Worm (Caenorhabditis elegans) whole organism, L1 larva: ENCODE results near the gene jud-4.

Source experiments
- C16A3.4 ChIP-seq: fragments of 150-350 bp; optimal IDR thresholded peaks from 2 replicates; lab custom pipeline; 2014; ENCODE audit warnings: missing biosample characterization, missing genetic modification characterization
- C34B4.2 ChIP-seq: sonication (generic microtip); optimal IDR thresholded peaks from 2 replicates; lab custom pipeline; 2017; ENCODE audit warnings: mild to moderate bottlenecking, missing genetic modification characterization, missing compliant biosample characterization
- F16B12.6 ChIP-seq: fragments of 150-350 bp; optimal IDR thresholded peaks from 2 replicates; lab custom pipeline; 2014; ENCODE audit warnings: missing biosample characterization, missing genetic modification characterization
- Y116A8C.19 ChIP-seq: sonication (generic microtip); optimal IDR thresholded peaks from 2 replicates; lab custom pipeline; 2016; ENCODE audit warnings: missing compliant biosample characterization, missing genetic modification characterization, borderline replicate concordance
- aha-1 ChIP-seq: fragments of 150-350 bp; optimal IDR thresholded peaks from 2 replicates; lab custom pipeline; 2014; ENCODE audit warnings: missing biosample characterization, missing genetic modification characterization
- alr-1 ChIP-seq: fragments of 200-800 bp; sonication (Bioruptor generic); optimal IDR thresholded peaks from 2 replicates; lab custom pipeline; 2018; ENCODE audit warnings: borderline replicate concordance, mild to moderate bottlenecking, missing genetic modification characterization, missing compliant biosample characterization
- aly-2 ChIP-seq: fragments of 150-350 bp; optimal IDR thresholded peaks from 2 replicates; lab custom pipeline; 2014; ENCODE audit warnings: missing biosample characterization, missing genetic modification characterization
- ama-1 ChIP-seq: fragments of 150-350 bp; optimal IDR thresholded peaks from 2 replicates; lab custom pipeline; 2014
- ceh-63 ChIP-seq: fragments of 200-800 bp; sonication (Bioruptor generic); optimal IDR thresholded peaks from 2 replicates; lab custom pipeline; 2018; ENCODE audit warnings: mild to moderate bottlenecking, missing genetic modification characterization, missing compliant biosample characterization
- ceh-8 ChIP-seq: fragments of 200-800 bp; sonication (Bioruptor generic); optimal IDR thresholded peaks from 2 replicates; lab custom pipeline; 2018; ENCODE audit warnings: mild to moderate bottlenecking, missing genetic modification characterization, moderate library complexity, missing compliant biosample characterization
- ceh-82 ChIP-seq, 3 experiments: fragments of 150-350 bp in 1 of 3; sonication (generic microtip) in 2 of 3; optimal IDR thresholded peaks; 2 replicates each; lab custom pipeline; 2014 to 2017; ENCODE audit warnings: missing biosample characterization in 3 of 3, missing genetic modification characterization in 3 of 3
- ces-1 ChIP-seq: fragments of 150-350 bp; optimal IDR thresholded peaks from 2 replicates; lab custom pipeline; 2014; ENCODE audit warnings: missing biosample characterization, missing genetic modification reagents, missing genetic modification characterization
- dpl-1 ChIP-seq, 3 experiments: fragments of 150-350 bp in 2 of 3; sonication (generic microtip) in 1 of 3; optimal IDR thresholded peaks; 2 replicates each; lab custom pipeline; 2014 to 2017; ENCODE audit warnings: missing biosample characterization in 3 of 3, missing genetic modification characterization in 3 of 3, missing genetic modification reagents in 3 of 3
- efl-1 ChIP-seq, 4 experiments: fragments of 150-350 bp; optimal IDR thresholded peaks in 3 of 4; peaks in 1 of 4; 1 replicate in 1 of 4; 2 replicates in 3 of 4; lab custom pipeline; 2014; ENCODE audit warnings: missing biosample characterization in 2 of 4, missing genetic modification characterization in 2 of 4, missing genetic modification reagents in 2 of 4
- efl-3 ChIP-seq: fragments of 200-800 bp; sonication (Bioruptor generic); optimal IDR thresholded peaks from 2 replicates; lab custom pipeline; 2018; ENCODE audit warnings: mild to moderate bottlenecking, missing genetic modification characterization, missing compliant biosample characterization
- egl-13 ChIP-seq: sonication (generic microtip); optimal IDR thresholded peaks from 2 replicates; lab custom pipeline; 2016; ENCODE audit warnings: missing genotype, missing genetic modification reagents, missing genetic modification characterization, missing compliant biosample characterization
- ets-5 ChIP-seq: fragments of 200-800 bp; sonication (Bioruptor generic); IDR thresholded peaks from 2 replicates; pipeline ENCODE4 v1.3.6; 2022; ENCODE audit warnings: missing genetic modification characterization, missing compliant biosample characterization
- fos-1 ChIP-seq: fragments of 150-350 bp; optimal IDR thresholded peaks from 2 replicates; lab custom pipeline; 2014; ENCODE audit warnings: missing biosample characterization, missing genetic modification characterization
- grh-1 ChIP-seq: fragments of 200-800 bp; sonication (Bioruptor generic); IDR thresholded peaks from 2 replicates; pipeline ENCODE4 v1.3.6; 2022; ENCODE audit warnings: missing genetic modification reagents, missing genetic modification characterization, missing compliant biosample characterization
- hlh-4 ChIP-seq: sonication (generic microtip); optimal IDR thresholded peaks from 2 replicates; lab custom pipeline; 2016; ENCODE audit warnings: mild to moderate bottlenecking, missing genetic modification characterization, missing compliant biosample characterization
- hpl-2 ChIP-seq: fragments of 150-350 bp; optimal IDR thresholded peaks from 2 replicates; lab custom pipeline; 2014; ENCODE audit warnings: missing biosample characterization, missing genetic modification reagents, missing genetic modification characterization
- irx-1 ChIP-seq: sonication (generic microtip); optimal IDR thresholded peaks from 2 replicates; lab custom pipeline; 2016; ENCODE audit warnings: missing genetic modification characterization, missing compliant biosample characterization
- isw-1 ChIP-seq: fragments of 200-800 bp; sonication (Bioruptor generic); IDR thresholded peaks from 2 replicates; pipeline ENCODE4 v1.3.6; 2022; ENCODE audit warnings: missing genetic modification characterization, missing compliant biosample characterization
- lin-13 ChIP-seq: fragments of 150-350 bp; optimal IDR thresholded peaks from 2 replicates; lab custom pipeline; 2014; ENCODE audit warnings: missing biosample characterization, missing genetic modification reagents, missing genetic modification characterization
- lin-14 ChIP-seq: fragments of 200-800 bp; sonication (Bioruptor generic); optimal IDR thresholded peaks from 2 replicates; lab custom pipeline; 2018; ENCODE audit warnings: mild to moderate bottlenecking, missing genetic modification characterization, moderate library complexity, missing compliant biosample characterization
- lin-35 ChIP-seq, 2 experiments: fragments of 150-350 bp; optimal IDR thresholded peaks; 2 replicates each; lab custom pipeline; 2014; ENCODE audit warnings: missing biosample characterization in 2 of 2, missing genetic modification characterization in 2 of 2, missing genetic modification reagents in 2 of 2
- lin-39 ChIP-seq: fragments of 150-350 bp; optimal IDR thresholded peaks from 2 replicates; lab custom pipeline; 2014; ENCODE audit warnings: missing biosample characterization, missing genetic modification reagents, missing genetic modification characterization
- lir-3 ChIP-seq: sonication (generic microtip); optimal IDR thresholded peaks from 2 replicates; lab custom pipeline; 2016; ENCODE audit warnings: mild to moderate bottlenecking, missing genetic modification characterization, moderate library complexity, missing compliant biosample characterization; ENCODE audit not compliant: poor library complexity
- lsy-2 ChIP-seq, 2 experiments: fragments of 150-350 bp; optimal IDR thresholded peaks; 2 replicates each; lab custom pipeline; 2014; ENCODE audit warnings: missing biosample characterization in 2 of 2, missing genetic modification characterization in 2 of 2
- mdl-1 ChIP-seq, 2 experiments: fragments of 150-350 bp; optimal IDR thresholded peaks; 2 replicates each; lab custom pipeline; 2014 to 2017; ENCODE audit warnings: missing biosample characterization in 2 of 2, missing genetic modification characterization in 2 of 2, inconsistent platforms in 1 of 2
- mep-1 ChIP-seq: fragments of 150-350 bp; optimal IDR thresholded peaks from 2 replicates; lab custom pipeline; 2014; ENCODE audit warnings: missing biosample characterization, missing genetic modification characterization
- nhr-11 ChIP-seq: fragments of 150-350 bp; optimal IDR thresholded peaks from 2 replicates; lab custom pipeline; 2014; ENCODE audit warnings: missing biosample characterization, missing genetic modification characterization
- nhr-12 ChIP-seq: sonication (generic microtip); optimal IDR thresholded peaks from 2 replicates; lab custom pipeline; 2017; ENCODE audit warnings: missing biosample characterization, missing genetic modification characterization
- nhr-237 ChIP-seq: fragments of 150-350 bp; optimal IDR thresholded peaks from 2 replicates; lab custom pipeline; 2014; ENCODE audit warnings: missing biosample characterization, missing genetic modification characterization
- nhr-28 ChIP-seq: fragments of 150-350 bp; optimal IDR thresholded peaks from 2 replicates; lab custom pipeline; 2014; ENCODE audit warnings: missing biosample characterization, missing genetic modification characterization
- nhr-47 ChIP-seq: sonication (generic microtip); optimal IDR thresholded peaks from 2 replicates; lab custom pipeline; 2016; ENCODE audit warnings: mild to moderate bottlenecking, missing genetic modification characterization, moderate library complexity, missing compliant biosample characterization
- nhr-76 ChIP-seq: sonication (generic microtip); optimal IDR thresholded peaks from 2 replicates; lab custom pipeline; 2017; ENCODE audit warnings: missing biosample characterization, missing genetic modification characterization
- nhr-77 ChIP-seq: fragments of 150-350 bp; optimal IDR thresholded peaks from 2 replicates; lab custom pipeline; 2014; ENCODE audit warnings: missing biosample characterization, missing genetic modification characterization
- nhr-84 ChIP-seq: sonication (generic microtip); optimal IDR thresholded peaks from 2 replicates; lab custom pipeline; 2017; ENCODE audit warnings: missing biosample characterization, missing genetic modification characterization
- pax-3 ChIP-seq: fragments of 200-800 bp; sonication (Bioruptor generic); optimal IDR thresholded peaks from 2 replicates; lab custom pipeline; 2018; ENCODE audit warnings: mild to moderate bottlenecking, missing genetic modification characterization, moderate library complexity, missing compliant biosample characterization
- pqm-1 ChIP-seq: sonication (generic microtip); optimal IDR thresholded peaks from 3 replicates; lab custom pipeline; 2017; ENCODE audit warnings: missing biosample characterization, missing genetic modification characterization
- skn-1 ChIP-seq: fragments of 150-350 bp; optimal IDR thresholded peaks from 2 replicates; lab custom pipeline; 2014; ENCODE audit warnings: missing biosample characterization, missing genetic modification characterization
- snu-23 ChIP-seq: sonication (generic microtip); optimal IDR thresholded peaks from 2 replicates; lab custom pipeline; 2016; ENCODE audit warnings: missing genetic modification characterization, missing compliant biosample characterization
- sox-4 ChIP-seq: sonication (generic microtip); optimal IDR thresholded peaks from 2 replicates; lab custom pipeline; 2016; ENCODE audit warnings: missing genetic modification characterization, missing compliant biosample characterization
- sptf-1 ChIP-seq: fragments of 150-350 bp; optimal IDR thresholded peaks from 2 replicates; lab custom pipeline; 2014; ENCODE audit warnings: missing biosample characterization, missing genetic modification characterization
- sup-37 ChIP-seq: fragments of 200-800 bp; sonication (Bioruptor generic); optimal IDR thresholded peaks from 2 replicates; lab custom pipeline; 2018; ENCODE audit warnings: mild to moderate bottlenecking, missing genetic modification characterization, missing compliant biosample characterization
- swsn-7 ChIP-seq: sonication (generic microtip); optimal IDR thresholded peaks from 2 replicates; lab custom pipeline; 2016; ENCODE audit warnings: missing genetic modification characterization, missing compliant biosample characterization
- tbx-2 ChIP-seq: sonication (generic microtip); optimal IDR thresholded peaks from 2 replicates; lab custom pipeline; 2016; ENCODE audit warnings: missing genetic modification characterization, missing compliant biosample characterization
- tlp-1 ChIP-seq: fragments of 150-350 bp; optimal IDR thresholded peaks from 2 replicates; lab custom pipeline; 2014; ENCODE audit warnings: missing biosample characterization, missing genetic modification characterization
- unc-130 ChIP-seq: fragments of 150-350 bp; optimal IDR thresholded peaks from 2 replicates; lab custom pipeline; 2017; ENCODE audit warnings: missing biosample characterization, missing genetic modification characterization, inconsistent platforms
- unc-86 ChIP-seq: sonication (generic microtip); optimal IDR thresholded peaks from 2 replicates; lab custom pipeline; 2016; ENCODE audit warnings: missing genetic modification characterization, missing compliant biosample characterization
- unc-98 ChIP-seq: fragments of 200-800 bp; sonication (Bioruptor generic); IDR thresholded peaks from 2 replicates; pipeline ENCODE4 v1.3.6; 2022; ENCODE audit warnings: missing genetic modification characterization, missing compliant biosample characterization
- xbp-1 ChIP-seq: sonication (generic microtip); optimal IDR thresholded peaks from 2 replicates; lab custom pipeline; 2016; ENCODE audit warnings: missing genetic modification characterization, missing compliant biosample characterization
- ztf-11 ChIP-seq, 2 experiments: sonication (generic microtip); optimal IDR thresholded peaks; 2 replicates each; lab custom pipeline; 2016 to 2017; ENCODE audit warnings: missing genetic modification characterization in 2 of 2, missing biosample characterization in 1 of 2, missing compliant biosample characterization in 1 of 2

The jud-4 gene

ce11 chrX:15327238-15327637 is 43.3 kb downstream of the jud-4 start (continued):
- TF ChIP-seq dpl-1 (GFP tag; optimal IDR thresholded peaks at IDR 0.05; lab: Kevin White, UChicago): no peak
- TF ChIP-seq nhr-237 (tag; lab: Kevin White, UChicago): no peak
- TF ChIP-seq lin-14 (GFP tag; lab: Kevin White, UChicago): peak; percentile 84
- no peak for TF ChIP-seq ceh-82 (tag; optimal IDR thresholded peaks at IDR 0.05; lab: Kevin White, UChicago)
- TF ChIP-seq snu-23 (GFP tag; lab: Kevin White, UChicago): peak; percentile 71
- TF ChIP-seq unc-98 (GFP tag; lab: Robert Waterston, UW): no peak
- no peak for TF ChIP-seq mdl-1 (tag; optimal IDR thresholded peaks at IDR 0.05; lab: Kevin White, UChicago)
- no peak for TF ChIP-seq tbx-2 (tag; lab: Kevin White, UChicago)
- TF ChIP-seq ceh-8: no peak
- TF ChIP-seq C34B4.2 (tag; lab: Kevin White, UChicago): no peak
- TF ChIP-seq nhr-11 (tag; lab: Kevin White, UChicago): no peak
- no peak for TF ChIP-seq ceh-63 (GFP tag; lab: Kevin White, UChicago)
- TF ChIP-seq Y116A8C.19 (tag; lab: Kevin White, UChicago): no peak
- TF ChIP-seq isw-1 (GFP tag; lab: Robert Waterston, UW): no peak
- TF ChIP-seq efl-1 (optimal IDR thresholded peaks at IDR 0.05; lab: Kevin White, UChicago): no peak
- no peak for TF ChIP-seq efl-1 (GFP tag; optimal IDR thresholded peaks at IDR 0.05 in 1 of 2; lab: Kevin White, UChicago)
- no peak for TF ChIP-seq ces-1 (GFP tag; lab: Kevin White, UChicago)
- TF ChIP-seq ets-5 (GFP tag; lab: Robert Waterston, UW): no peak
- no peak for TF ChIP-seq lin-39 (tag; lab: Kevin White, UChicago)
- TF ChIP-seq nhr-12: no peak
- TF ChIP-seq fos-1: no peak
- TF ChIP-seq grh-1: peak; percentile 25; the same call in 1 of the 2 replicates
- TF ChIP-seq F16B12.6 (tag; lab: Kevin White, UChicago): no peak
- TF ChIP-seq pax-3: no peak
- peak in 1 of 2 experiments; percentile 15 for TF ChIP-seq lin-35 (GFP tag; optimal IDR thresholded peaks at IDR 0.05; lab: Kevin White, UChicago)
- no peak for TF ChIP-seq alr-1 (tag; lab: Kevin White, UChicago)
- TF ChIP-seq aha-1 (tag; lab: Kevin White, UChicago): no peak
- no peak for TF ChIP-seq skn-1 (tag; lab: Kevin White, UChicago)
- TF ChIP-seq lir-3 (tag; lab: Kevin White, UChicago): no peak
- no peak for TF ChIP-seq sox-4 (tag; lab: Kevin White, UChicago)
- peak; percentile 51 for TF ChIP-seq irx-1 (tag; lab: Kevin White, UChicago)
- TF ChIP-seq lin-13 (GFP tag; lab: Kevin White, UChicago): no peak
- no peak for TF ChIP-seq sup-37 (GFP tag; lab: Kevin White, UChicago)
- no peak for TF ChIP-seq hpl-2 (GFP tag; lab: Kevin White, UChicago)
- TF ChIP-seq ztf-11 (tag; optimal IDR thresholded peaks at IDR 0.05; lab: Kevin White, UChicago): no peak
- no peak for TF ChIP-seq nhr-76 (tag; lab: Kevin White, UChicago)
- TF ChIP-seq C16A3.4 (tag; lab: Kevin White, UChicago): no peak
- TF ChIP-seq ama-1: no peak
- TF ChIP-seq nhr-47 (tag; lab: Kevin White, UChicago): peak; percentile 2
- TF ChIP-seq egl-13 (tag; lab: Kevin White, UChicago): no peak
- peak; percentile 21 for TF ChIP-seq efl-3 (GFP tag; lab: Kevin White, UChicago)
- TF ChIP-seq nhr-77 (tag; lab: Kevin White, UChicago): no peak
- TF ChIP-seq sptf-1: no peak
- peak; percentile 2 to 43 for TF ChIP-seq lsy-2 (tag; optimal IDR thresholded peaks at IDR 0.05; lab: Kevin White, UChicago)
- no peak for TF ChIP-seq aly-2 (tag; lab: Kevin White, UChicago)
- no peak for TF ChIP-seq unc-130 (tag; lab: Kevin White, UChicago)
- TF ChIP-seq hlh-4 (tag; lab: Kevin White, UChicago): no peak
- TF ChIP-seq nhr-28: no peak
- no peak for TF ChIP-seq tlp-1
- TF ChIP-seq unc-86 (tag; lab: Kevin White, UChicago): no peak
- TF ChIP-seq pqm-1: no peak
- peak; percentile 55 for TF ChIP-seq mep-1 (tag; lab: Kevin White, UChicago)
- TF ChIP-seq xbp-1 (tag; lab: Kevin White, UChicago): no peak
- no peak for TF ChIP-seq nhr-84 (tag; lab: Kevin White, UChicago)
- no peak for TF ChIP-seq swsn-7 (tag; lab: Kevin White, UChicago)
